In genomic region chrIII:3253736-3254135, ce11 we compare ENCODE assay signal across 1 worm cellular context.
TF ChIP-seq lines count a peak whose summit lies in the region.

No protein-coding gene starts in this region.

TF ChIP-seq in whole organism, L2 larva, 48 proteins besides CTCF, POLR2A, EP300 and RAD21 (continued from another document):
- no peak for TF ChIP-seq mbf-1 (tag; optimal IDR thresholded peaks at IDR 0.05; lab: Kevin White, UChicago)
- peak; percentile 1 for TF ChIP-seq gmeb-1 (tag; optimal IDR thresholded peaks at IDR 0.05; lab: Kevin White, UChicago)
- no peak for TF ChIP-seq nhr-23 (tag; optimal IDR thresholded peaks at IDR 0.05; lab: Kevin White, UChicago)
- TF ChIP-seq nhr-11 (tag; optimal IDR thresholded peaks at IDR 0.05; lab: Kevin White, UChicago) = no peak
- TF ChIP-seq egl-27 (tag; optimal IDR thresholded peaks at IDR 0.05; lab: Kevin White, UChicago) = peak; percentile 37
- no peak for TF ChIP-seq R02D3.7 (tag; optimal IDR thresholded peaks at IDR 0.05; lab: Kevin White, UChicago)
- TF ChIP-seq ztf-11 (tag; optimal IDR thresholded peaks at IDR 0.05; lab: Kevin White, UChicago) = no peak
